2 worm cellular contexts compared by ENCODE assay signal in the genomic region with DNA sequence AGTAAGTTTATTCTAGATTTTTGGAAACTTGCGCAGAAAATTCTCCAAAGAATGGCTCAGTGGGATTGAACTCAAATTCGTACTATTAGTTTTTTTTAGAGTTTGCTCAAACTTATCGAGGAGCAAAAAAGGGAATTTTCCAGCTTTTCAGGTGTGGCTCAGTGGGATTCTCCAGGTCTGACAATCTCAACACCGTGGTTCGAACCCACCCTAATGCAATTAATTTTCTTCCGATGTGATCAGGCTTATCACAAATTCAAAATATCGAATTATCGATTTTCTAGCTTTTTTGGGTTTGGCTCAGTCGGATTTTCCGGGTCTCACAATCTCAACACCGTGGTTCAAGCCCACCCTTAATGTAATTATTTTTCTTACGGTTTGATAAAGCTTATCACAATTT.
TF ChIP-seq lines count a peak whose summit lies in the region.

No protein-coding gene starts in this region.

TF ChIP-seq in whole organism, L1 larva, 84 proteins besides CTCF, POLR2A, EP300 and RAD21:
- TF ChIP-seq aha-1 (tag; optimal IDR thresholded peaks at IDR 0.05; lab: Kevin White, UChicago), result no peak
- TF ChIP-seq nhr-85 (tag; lab: Kevin White, UChicago), result peak; percentile 13

TF ChIP-seq in whole organism, L4 larva, 104 proteins besides CTCF, POLR2A, EP300 and RAD21:
- TF ChIP-seq ceh-28 (tag; optimal IDR thresholded peaks at IDR 0.05; lab: Kevin White, UChicago), result peak; percentile 37
- TF ChIP-seq lim-7 (GFP tag; IDR thresholded peaks at IDR 0.05; lab: Robert Waterston, UW), result no peak
- TF ChIP-seq unc-62 (GFP tag; optimal IDR thresholded peaks at IDR 0.05 in 1 of 2; lab: Kevin White, UChicago), result peak in 1 of 2 experiments; percentile 95
- TF ChIP-seq unc-62 (tag; optimal IDR thresholded peaks at IDR 0.05; lab: Kevin White, UChicago), result no peak
- no peak for TF ChIP-seq ceh-82 (tag; optimal IDR thresholded peaks at IDR 0.05; lab: Kevin White, UChicago)
